Worm (Caenorhabditis elegans) whole organism, young adult: ENCODE results near the gene R06B10.7.

Source experiments
- B0261.1 ChIP-seq: sonication (generic microtip); optimal IDR thresholded peaks from 2 replicates; lab custom pipeline; 2016; ENCODE audit warnings: mild to moderate bottlenecking, missing genetic modification characterization, moderate library complexity, missing compliant biosample characterization
- B0336.3 ChIP-seq: fragments of 200-800 bp; sonication (Bioruptor generic); IDR thresholded peaks from 2 replicates; pipeline ENCODE4 v1.3.6; 2022; ENCODE audit warnings: missing genetic modification characterization, missing compliant biosample characterization
- F33H1.4 ChIP-seq: fragments of 200-800 bp; sonication (Bioruptor generic); IDR thresholded peaks from 2 replicates; pipeline ENCODE4 v1.3.6; 2022; ENCODE audit warnings: missing genetic modification reagents, missing genetic modification characterization, missing compliant biosample characterization
- F37B4.10 ChIP-seq: fragments of 200-800 bp; sonication (Bioruptor generic); IDR thresholded peaks from 2 replicates; pipeline ENCODE4 v1.3.6; 2022; ENCODE audit warnings: missing genetic modification characterization, missing compliant biosample characterization
- F52B5.7 ChIP-seq: sonication (generic microtip); optimal IDR thresholded peaks from 2 replicates; lab custom pipeline; 2016; ENCODE audit warnings: mild to moderate bottlenecking, missing genetic modification characterization, missing compliant biosample characterization
- Y53G8AR.9 ChIP-seq: fragments of 200-800 bp; sonication (Bioruptor generic); conservative IDR thresholded peaks from 2 replicates; pipeline ENCODE4 v1.3.6; 2022; ENCODE audit warnings: missing genetic modification reagents, missing genetic modification characterization, missing compliant biosample characterization
- Y56A3A.18 ChIP-seq: fragments of 200-800 bp; sonication (Bioruptor generic); IDR thresholded peaks from 2 replicates; pipeline ENCODE4 v1.3.6; 2022; ENCODE audit warnings: missing genetic modification reagents, missing genetic modification characterization, missing compliant biosample characterization
- Y67H2A.10 ChIP-seq: fragments of 200-800 bp; sonication (Bioruptor generic); conservative IDR thresholded peaks from 2 replicates; pipeline ENCODE4 v1.3.6; 2022; ENCODE audit warnings: missing genetic modification reagents, missing genetic modification characterization, missing compliant biosample characterization
- Y95B8A.8 ChIP-seq: fragments of 200-800 bp; sonication (Bioruptor generic); IDR thresholded peaks from 2 replicates; pipeline ENCODE4 v1.3.6; 2022; ENCODE audit warnings: missing genetic modification reagents, missing genetic modification characterization, missing compliant biosample characterization
- akir-1 ChIP-seq: fragments of 200-800 bp; sonication (Bioruptor generic); optimal IDR thresholded peaks from 2 replicates; lab custom pipeline; 2018; ENCODE audit warnings: mild to moderate bottlenecking, missing genetic modification characterization, moderate library complexity, missing compliant biosample characterization
- atf-7 ChIP-seq: sonication (generic microtip); optimal IDR thresholded peaks from 2 replicates; lab custom pipeline; 2017; ENCODE audit warnings: mild to moderate bottlenecking, missing genetic modification characterization, missing compliant biosample characterization
- athp-1 ChIP-seq: sonication (generic microtip); optimal IDR thresholded peaks from 2 replicates; lab custom pipeline; 2017; ENCODE audit warnings: mild to moderate bottlenecking, missing genetic modification characterization, missing compliant biosample characterization
- attf-6 ChIP-seq: fragments of 200-800 bp; sonication (Bioruptor generic); IDR thresholded peaks from 2 replicates; pipeline ENCODE4 v1.3.6; 2022; ENCODE audit warnings: missing genetic modification reagents, missing genetic modification characterization, missing compliant biosample characterization
- bed-1 ChIP-seq: fragments of 200-800 bp; sonication (Bioruptor generic); IDR thresholded peaks from 2 replicates; pipeline ENCODE4 v1.3.6; 2022; ENCODE audit warnings: missing genetic modification reagents, missing genetic modification characterization, missing compliant biosample characterization
- cebp-1 ChIP-seq, 2 experiments: fragments of 200-800 bp in 1 of 2; sonication (Bioruptor generic) in 1 of 2; sonication (generic microtip) in 1 of 2; IDR thresholded peaks in 1 of 2; optimal IDR thresholded peaks in 1 of 2; 2 replicates each; pipeline versions ENCODE4 v1.3.6 to Lab custom; 2017 to 2022; ENCODE audit warnings: missing compliant biosample characterization in 2 of 2, missing genetic modification characterization in 2 of 2, mild to moderate bottlenecking in 1 of 2, missing genetic modification reagents in 1 of 2, moderate library complexity in 1 of 2
- cebp-2 ChIP-seq: fragments of 200-800 bp; sonication (Bioruptor generic); IDR thresholded peaks from 2 replicates; pipeline ENCODE4 v1.3.6; 2022; ENCODE audit warnings: missing genetic modification characterization, missing compliant biosample characterization
- ceh-100 ChIP-seq: fragments of 200-800 bp; sonication (Bioruptor generic); IDR thresholded peaks from 2 replicates; pipeline ENCODE4 v1.3.6; 2022; ENCODE audit warnings: missing genetic modification reagents, missing genetic modification characterization, missing compliant biosample characterization
- dox-1 ChIP-seq: fragments of 200-800 bp; sonication (Bioruptor generic); IDR thresholded peaks from 2 replicates; pipeline ENCODE4 v1.3.6; 2022; ENCODE audit warnings: missing genetic modification reagents, missing genetic modification characterization, missing compliant biosample characterization
- egrh-3 ChIP-seq: fragments of 200-800 bp; sonication (Bioruptor generic); IDR thresholded peaks from 2 replicates; pipeline ENCODE4 v1.3.6; 2022; ENCODE audit warnings: missing genetic modification reagents, missing genetic modification characterization, missing compliant biosample characterization
- hmg-1.2 ChIP-seq: fragments of 200-800 bp; sonication (Bioruptor generic); IDR thresholded peaks from 2 replicates; pipeline ENCODE4 v1.3.6; 2022; ENCODE audit warnings: missing genetic modification reagents, missing genetic modification characterization, missing compliant biosample characterization
- hmg-20 ChIP-seq: fragments of 200-800 bp; sonication (Bioruptor generic); IDR thresholded peaks from 2 replicates; pipeline ENCODE4 v1.3.6; 2022; ENCODE audit warnings: missing genetic modification reagents, missing genetic modification characterization, missing compliant biosample characterization
- let-526 ChIP-seq: fragments of 200-800 bp; sonication (Bioruptor generic); IDR thresholded peaks from 2 replicates; pipeline ENCODE4 v1.3.6; 2022; ENCODE audit warnings: missing genetic modification reagents, missing genetic modification characterization, missing compliant biosample characterization
- lin-26 ChIP-seq: fragments of 200-800 bp; sonication (Bioruptor generic); IDR thresholded peaks from 2 replicates; pipeline ENCODE4 v1.3.6; 2022; ENCODE audit warnings: missing genetic modification reagents, missing genetic modification characterization, missing compliant biosample characterization
- lin-54 ChIP-seq: fragments of 200-800 bp; sonication (Bioruptor generic); optimal IDR thresholded peaks from 2 replicates; lab custom pipeline; 2018; ENCODE audit warnings: mild to moderate bottlenecking, missing genetic modification characterization, missing compliant biosample characterization
- lsl-1 ChIP-seq: fragments of 200-800 bp; sonication (Bioruptor generic); optimal IDR thresholded peaks from 2 replicates; lab custom pipeline; 2018; ENCODE audit warnings: mild to moderate bottlenecking, missing genetic modification characterization, moderate library complexity, missing compliant biosample characterization
- madf-6 ChIP-seq: fragments of 200-800 bp; sonication (Bioruptor generic); IDR thresholded peaks from 2 replicates; pipeline ENCODE4 v1.3.6; 2022; ENCODE audit warnings: missing genetic modification reagents, missing genetic modification characterization, missing compliant biosample characterization
- mes-4 ChIP-seq: sonication (generic microtip); optimal IDR thresholded peaks from 2 replicates; lab custom pipeline; 2016; ENCODE audit warnings: missing genotype, missing genetic modification characterization, missing compliant biosample characterization
- nhr-80 ChIP-seq: sonication (generic microtip); optimal IDR thresholded peaks from 2 replicates; lab custom pipeline; 2016; ENCODE audit warnings: missing genetic modification characterization, missing compliant biosample characterization
- snpc-3.4 ChIP-seq: sonication (generic microtip); optimal IDR thresholded peaks from 2 replicates; lab custom pipeline; 2017; ENCODE audit warnings: missing genetic modification characterization, mild to moderate bottlenecking, missing compliant biosample characterization, antibody characterized with exemption, moderate library complexity, missing genotype, missing genetic modification reagents
- tbx-9 ChIP-seq: sonication (generic microtip); optimal IDR thresholded peaks from 2 replicates; lab custom pipeline; 2016; ENCODE audit warnings: borderline replicate concordance, missing genetic modification characterization, inconsistent platforms, missing compliant biosample characterization
- ztf-22 ChIP-seq: fragments of 200-800 bp; sonication (Bioruptor generic); optimal IDR thresholded peaks from 2 replicates; lab custom pipeline; 2018; ENCODE audit warnings: mild to moderate bottlenecking, missing genetic modification characterization, moderate library complexity, missing compliant biosample characterization
- ztf-28 ChIP-seq: fragments of 200-800 bp; sonication (Bioruptor generic); IDR thresholded peaks from 2 replicates; pipeline ENCODE4 v1.3.6; 2022; ENCODE audit warnings: missing genetic modification reagents, missing genetic modification characterization, missing compliant biosample characterization

Gene R06B10.7

ce11 chrIII:1037173-1037572 is 36.0 kb upstream of the R06B10.7 start, which contains the start of the genes chin-1 and BE0003N10.1 (continued):
- TF ChIP-seq mes-4 (tag; lab: Kevin White, UChicago) (no peak), ztf-22 (GFP tag; lab: Kevin White, UChicago) (no peak), B0336.3 (GFP tag; lab: Robert Waterston, UW) (no peak), Y95B8A.8 (GFP tag; lab: Robert Waterston, UW) (no peak), attf-6 (GFP tag; lab: Robert Waterston, UW) (no peak), egrh-3 (GFP tag; lab: Robert Waterston, UW) (no peak), hmg-1.2 (GFP tag; lab: Robert Waterston, UW) (no peak), athp-1 (no peak), ztf-28 (no peak), cebp-2 (GFP tag; lab: Robert Waterston, UW) (no peak), snpc-3.4 (tag; lab: Kevin White, UChicago) (no peak), Y67H2A.10 (GFP tag; lab: Robert Waterston, UW) (no peak), let-526 (GFP tag; lab: Robert Waterston, UW) (no peak), bed-1 (no peak), F52B5.7 (tag; lab: Kevin White, UChicago) (no peak), ceh-100 (no peak), F33H1.4 (GFP tag; lab: Robert Waterston, UW) (peak; percentile 41)

- TF ChIP-seq cebp-2 (GFP tag; lab: Robert Waterston, UW): no peak
- peak; percentile 45; the same call in 1 of the 2 replicates for TF ChIP-seq madf-6 (GFP tag; lab: Robert Waterston, UW)
- no peak for TF ChIP-seq B0261.1 (tag; lab: Kevin White, UChicago)
- TF ChIP-seq Y53G8AR.9 (GFP tag; lab: Robert Waterston, UW): 0 out of 2 replicates have a peak, but pooled peaks have one; percentile 45
- TF ChIP-seq lin-54 (GFP tag; lab: Kevin White, UChicago): no peak
- peak; percentile 54; the same call in 1 of the 2 replicates for TF ChIP-seq ztf-28
- 0 out of 2 replicates have a peak, but pooled peaks have one; percentile 30 for TF ChIP-seq lin-26 (GFP tag; lab: Robert Waterston, UW)
- TF ChIP-seq Y56A3A.18: 0 out of 2 replicates have a peak, but pooled peaks have one; percentile 27
Measured at ce11 chrIII:1034853-1035252, 33.7 kb upstream of the R06B10.7 start.

- TF ChIP-seq cebp-2 (GFP tag; lab: Robert Waterston, UW): no peak
- no peak for TF ChIP-seq hmg-20 (GFP tag; lab: Robert Waterston, UW)
- no peak for TF ChIP-seq akir-1 (GFP tag; lab: Kevin White, UChicago)
- no peak for TF ChIP-seq lsl-1 (GFP tag; lab: Kevin White, UChicago)
- no peak for TF ChIP-seq tbx-9 (tag; lab: Kevin White, UChicago)
Measured at ce11 chrIII:1030965-1031364, 29.8 kb upstream of the R06B10.7 start, which contains the start of the genes clc-26 and E_BE45912.2. TSS of gene clc-26 (minus strand) at chrIII:1031065. TSS of gene E_BE45912.2 (minus strand) at chrIII:1031103.

ce11 chrIII:1028233-1028632 is 27.0 kb upstream of the R06B10.7 start:
- TF ChIP-seq F37B4.10 (GFP tag; lab: Robert Waterston, UW): no peak
- 0 out of 2 replicates have a peak, but pooled peaks have one; percentile 47 for TF ChIP-seq dox-1 (GFP tag; lab: Robert Waterston, UW)
- peak; percentile 67 for TF ChIP-seq nhr-80
- TF ChIP-seq lsl-1 (GFP tag; lab: Kevin White, UChicago): no peak
- TF ChIP-seq, all 124 proteins: peak for 2

ce11 chrIII:1026261-1026660 is 25.1 kb upstream of the R06B10.7 start, which contains the start of gene clc-25:
TSS of gene clc-25 (minus strand) at chrIII:1026361.
- TF ChIP-seq nhr-80: peak; percentile 19
- no peak for TF ChIP-seq atf-7
- no peak; the same call in 1 of the 2 replicates for TF ChIP-seq cebp-1 (GFP tag; IDR thresholded peaks at IDR 0.05; lab: Robert Waterston, UW)
- TF ChIP-seq cebp-1 (tag; optimal IDR thresholded peaks at IDR 0.05; lab: Kevin White, UChicago): peak; percentile 33
- TF ChIP-seq, all 124 proteins: peak for 2
